Fruit fly (Drosophila melanogaster) Kc167 (cell line): Measurements from ENCODE around the gene Rcc1.

ENCODE experiments used
- Myc ChIP-seq: fragments of >200 bp; optimal IDR thresholded peaks from 2 replicates; lab custom pipeline; 2017; ENCODE audit warnings: missing external identifiers
- Sin3A ChIP-seq: fragments of >200 bp; optimal IDR thresholded peaks from 2 replicates; lab custom pipeline; 2018; ENCODE audit warnings: missing external identifiers
- h ChIP-seq: fragments of >200 bp; optimal IDR thresholded peaks from 3 replicates; lab custom pipeline; 2018; ENCODE audit warnings: missing external identifiers
- insv ChIP-seq: fragments of >200 bp; optimal IDR thresholded peaks from 3 replicates; lab custom pipeline; 2018; ENCODE audit warnings: missing external identifiers
- psq ChIP-seq: fragments of >200 bp; optimal IDR thresholded peaks from 2 replicates; lab custom pipeline; 2017; ENCODE audit warnings: missing external identifiers
- ttk ChIP-seq: sonication (Bioruptor generic); optimal IDR thresholded peaks from 2 replicates; lab custom pipeline; 2017; ENCODE audit warnings: missing external identifiers

Gene Rcc1

DNA sequence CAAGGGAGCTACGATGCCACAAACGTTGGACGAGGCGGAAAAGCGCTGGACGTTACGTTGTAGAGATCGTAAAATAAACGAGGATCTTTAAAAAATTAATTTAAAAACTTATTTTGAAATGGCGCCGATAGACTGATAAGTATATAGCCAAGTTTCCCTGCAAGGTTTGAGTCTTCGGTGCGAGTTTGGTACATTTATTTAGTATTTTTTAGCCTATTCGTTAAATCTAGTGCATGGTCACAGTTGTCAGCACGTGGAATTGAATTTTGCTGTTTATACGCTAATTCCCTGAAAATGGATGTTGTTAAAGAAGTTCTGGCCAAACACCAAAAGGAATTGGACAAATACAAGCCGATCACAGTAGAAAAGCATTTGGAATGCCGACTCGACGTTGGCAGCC lies 33.3 kb downstream of the Rcc1 start, which contains the start of gene CG32409:
CG32409 (plus strand) TSS at position 224 of the 400 bp plus-strand sequence.
- no peak for TF ChIP-seq Myc (lab: Kevin White, UChicago)
- no peak for TF ChIP-seq psq (lab: Kevin White, UChicago)
- no peak for TF ChIP-seq Sin3A (lab: Kevin White, UChicago)
- no peak for TF ChIP-seq insv (lab: Kevin White, UChicago)
- no peak for TF ChIP-seq ttk (lab: Kevin White, UChicago)
- TF ChIP-seq h (lab: Kevin White, UChicago): no peak

- TF ChIP-seq psq (lab: Kevin White, UChicago) (no peak), ttk (lab: Kevin White, UChicago) (no peak), Myc (lab: Kevin White, UChicago) (no peak), Sin3A (lab: Kevin White, UChicago) (no peak), h (lab: Kevin White, UChicago) (no peak), insv (lab: Kevin White, UChicago) (no peak)
Measured at dm6 chr3L:5897228-5897688, 35.3 kb downstream of the Rcc1 start, which contains the start of the genes PolE2 and CG5592. Gene PolE2, minus strand, starts transcription at chr3L:5897435. Gene CG5592, plus strand, starts transcription at chr3L:5897638.

DNA sequence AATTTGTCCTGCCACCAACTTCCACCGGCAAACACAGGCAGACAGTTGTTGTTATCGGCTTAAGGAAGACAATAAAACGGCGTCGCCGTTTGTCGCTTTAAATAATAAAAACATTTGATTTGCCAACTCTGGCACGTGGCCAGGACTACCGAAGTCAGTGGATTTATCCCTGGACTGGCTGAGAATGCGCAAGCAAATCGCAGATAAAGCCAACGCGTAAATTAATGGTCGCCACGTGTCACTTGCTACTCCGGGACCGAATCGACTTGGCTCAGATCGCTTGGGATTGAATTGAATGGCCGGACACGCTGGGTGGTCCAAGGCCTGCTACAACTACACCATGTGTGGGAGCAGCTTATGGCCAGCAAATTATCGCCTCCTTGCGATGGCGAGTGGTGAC lies 39.5 kb downstream of the Rcc1 start:
- TF ChIP-seq Sin3A (lab: Kevin White, UChicago) (no peak), Myc (lab: Kevin White, UChicago) (no peak), ttk (lab: Kevin White, UChicago) (no peak), psq (lab: Kevin White, UChicago) (no peak), h (lab: Kevin White, UChicago) (no peak), insv (lab: Kevin White, UChicago) (no peak)

DNA sequence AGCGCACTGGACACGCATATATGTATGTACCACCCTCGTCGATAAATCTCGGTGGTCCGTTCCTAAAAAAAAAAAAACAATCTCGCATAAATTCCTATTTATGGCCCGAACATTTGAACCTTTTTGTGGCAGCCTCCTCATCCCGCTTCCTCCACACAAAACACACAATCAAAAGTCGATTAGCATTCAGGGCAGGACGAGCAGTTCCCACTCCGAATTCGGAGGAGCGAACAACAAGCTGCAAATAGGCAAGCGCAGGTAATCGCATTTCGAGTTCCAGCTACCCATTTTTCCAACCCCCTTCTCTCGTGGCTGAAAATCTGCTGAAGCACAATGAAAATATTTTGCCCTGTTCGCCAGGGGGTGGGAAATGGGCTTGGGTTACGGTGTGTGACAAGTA lies 40.8 kb downstream of the Rcc1 start:
- TF ChIP-seq ttk (lab: Kevin White, UChicago): no peak
- TF ChIP-seq Sin3A (lab: Kevin White, UChicago): no peak
- no peak for TF ChIP-seq Myc (lab: Kevin White, UChicago)
- no peak for TF ChIP-seq psq (lab: Kevin White, UChicago)
- no peak for TF ChIP-seq h (lab: Kevin White, UChicago)
- TF ChIP-seq insv (lab: Kevin White, UChicago): no peak

DNA sequence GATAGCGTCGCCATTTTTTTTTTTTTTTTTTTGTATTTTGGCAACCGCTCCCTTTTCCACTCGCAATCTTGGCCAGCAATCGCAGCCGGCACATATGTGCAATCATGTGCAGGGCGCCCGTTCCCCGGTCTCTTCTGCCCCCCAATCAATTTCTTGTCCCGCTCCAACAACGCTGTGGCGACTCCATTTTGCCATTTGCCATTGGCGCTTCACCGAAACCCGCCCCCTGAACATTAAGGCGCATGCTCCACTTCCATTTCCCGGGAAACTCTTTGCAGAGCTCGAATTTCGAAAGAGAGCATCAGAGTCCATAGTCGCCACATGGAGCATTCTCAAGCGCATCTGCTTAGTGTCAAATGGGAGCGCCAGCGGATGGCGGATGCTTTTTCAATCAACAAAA lies 41.5 kb downstream of the Rcc1 start:
- TF ChIP-seq h (lab: Kevin White, UChicago) (no peak), Myc (lab: Kevin White, UChicago) (no peak)

DNA sequence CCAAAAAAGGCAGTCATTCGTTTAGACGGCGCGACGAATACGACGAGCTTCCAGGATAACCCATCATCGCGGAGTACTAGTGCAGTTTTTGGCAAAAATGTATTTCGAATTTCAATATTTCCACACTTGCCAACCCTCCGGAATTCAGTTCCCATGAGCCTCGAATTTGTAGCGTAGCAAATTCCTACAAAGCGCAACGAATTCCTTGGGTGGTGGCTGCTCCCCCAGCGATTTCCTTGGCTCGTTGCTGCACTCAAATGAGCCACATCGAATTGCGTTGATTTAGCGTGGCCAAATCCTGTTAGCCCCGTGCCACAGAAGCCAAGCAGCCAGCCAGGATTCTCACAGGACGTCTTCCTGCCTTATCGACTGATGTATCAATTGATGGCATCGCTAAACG lies 47.8 kb downstream of the Rcc1 start:
- TF ChIP-seq ttk (lab: Kevin White, UChicago) (no peak), h (lab: Kevin White, UChicago) (no peak), psq (lab: Kevin White, UChicago) (no peak), Myc (lab: Kevin White, UChicago) (no peak), Sin3A (lab: Kevin White, UChicago) (no peak), insv (lab: Kevin White, UChicago) (no peak)

dm6 chr3L:5882209-5882403 lies 50.5 kb downstream of the Rcc1 start, which contains the start of gene CG13287:
Gene CG13287, plus strand, starts transcription at chr3L:5882304.
- TF ChIP-seq h (lab: Kevin White, UChicago) (no peak), insv (lab: Kevin White, UChicago) (no peak), ttk (lab: Kevin White, UChicago) (no peak), psq (lab: Kevin White, UChicago) (no peak), Sin3A (lab: Kevin White, UChicago) (no peak), Myc (lab: Kevin White, UChicago) (no peak)

DNA sequence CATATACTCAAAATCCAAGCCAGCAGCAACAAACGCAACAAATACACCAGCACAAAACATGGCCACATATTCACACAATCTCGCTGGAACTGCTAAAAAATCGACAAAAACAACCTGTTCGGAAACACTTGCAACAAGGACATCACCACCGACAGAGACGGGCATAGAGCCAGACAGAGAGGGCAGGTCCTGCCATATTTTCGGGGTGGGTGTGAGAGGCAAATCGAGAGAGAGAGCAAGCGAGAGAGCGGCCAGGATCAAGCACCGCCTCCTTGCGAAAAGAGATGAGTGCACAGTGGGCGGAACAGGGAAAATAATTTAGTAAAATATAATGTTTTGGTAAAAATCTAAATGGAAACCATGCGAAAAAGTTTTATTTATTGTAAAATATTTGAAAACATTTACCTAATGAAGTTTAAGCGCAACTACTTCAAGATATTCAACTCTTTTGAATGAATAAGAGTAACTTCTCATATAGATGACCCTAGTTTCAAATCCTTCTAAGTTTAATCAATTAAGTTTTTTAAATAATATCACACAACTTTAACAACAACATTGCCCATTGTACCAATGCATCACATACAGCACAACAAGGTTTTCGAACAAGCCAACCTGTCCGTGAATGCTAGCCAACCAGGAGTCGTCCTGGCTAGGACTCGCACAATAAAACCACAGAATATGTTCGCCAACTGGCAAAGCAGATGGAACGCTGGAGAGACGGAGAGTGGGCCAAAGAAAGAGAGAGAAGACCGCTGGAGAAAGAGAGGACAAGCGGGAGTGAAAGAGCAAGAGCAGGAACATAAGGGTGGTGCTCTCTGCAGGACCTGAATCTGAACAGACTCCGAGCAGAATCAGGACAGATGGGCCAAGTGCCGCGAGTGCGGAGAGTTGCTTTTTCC lies 51.0 kb downstream of the Rcc1 start:
- TF ChIP-seq Myc (lab: Kevin White, UChicago): no peak
- no peak for TF ChIP-seq psq (lab: Kevin White, UChicago)
- no peak for TF ChIP-seq Sin3A (lab: Kevin White, UChicago)
- no peak for TF ChIP-seq h (lab: Kevin White, UChicago)
- no peak for TF ChIP-seq ttk (lab: Kevin White, UChicago)
- TF ChIP-seq insv (lab: Kevin White, UChicago): no peak
